Worm (Caenorhabditis elegans) whole organism, young adult: Measurements from ENCODE around the gene gpx-5.

Experiments
- B0019.2 ChIP-seq: fragments of 200-800 bp; sonication (Bioruptor generic); conservative IDR thresholded peaks from 2 replicates; pipeline ENCODE4 v1.3.6; 2022; ENCODE audit warnings: missing genetic modification reagents, missing genetic modification characterization, missing compliant biosample characterization
- ama-1 ChIP-seq, 3 experiments: fragments of 150-350 bp in 1 of 3; sonication (generic microtip) in 2 of 3; optimal IDR thresholded peaks; 2 replicates each; lab custom pipeline; 2014 to 2018; ENCODE audit warnings: missing biosample characterization in 2 of 3, missing genetic modification characterization in 2 of 3, missing genetic modification reagents in 2 of 3
- dpl-1 ChIP-seq: fragments of 150-350 bp; optimal IDR thresholded peaks from 2 replicates; lab custom pipeline; 2014; ENCODE audit warnings: missing biosample characterization, missing genetic modification reagents, missing genetic modification characterization
- nhr-27 ChIP-seq: fragments of 200-800 bp; sonication (Bioruptor generic); optimal IDR thresholded peaks from 2 replicates; lab custom pipeline; 2018; ENCODE audit warnings: mild to moderate bottlenecking, missing genetic modification characterization, moderate library complexity, missing compliant biosample characterization
- nhr-90 ChIP-seq: sonication (generic microtip); optimal IDR thresholded peaks from 2 replicates; lab custom pipeline; 2016; ENCODE audit warnings: missing genotype, mild to moderate bottlenecking, missing genetic modification characterization, missing compliant biosample characterization
- ztf-26 ChIP-seq: sonication (generic microtip); optimal IDR thresholded peaks from 2 replicates; lab custom pipeline; 2017; ENCODE audit warnings: missing genetic modification characterization, missing compliant biosample characterization

ce11 chrX:9629552-9629951, 45.1 kb downstream of the gpx-5 start:
- TF ChIP-seq nhr-90 (tag; lab: Kevin White, UChicago) = no peak
- no peak for TF ChIP-seq dpl-1 (GFP tag; lab: Kevin White, UChicago)
- no peak for TF ChIP-seq B0019.2
- TF ChIP-seq ama-1 (optimal IDR thresholded peaks at IDR 0.05; lab: Kevin White, UChicago) = no peak
- TF ChIP-seq ama-1 (GFP tag; optimal IDR thresholded peaks at IDR 0.05; lab: Kevin White, UChicago) = no peak
- no peak for TF ChIP-seq nhr-27 (tag; lab: Kevin White, UChicago)
- no peak for TF ChIP-seq ztf-26
